Fruit fly (Drosophila melanogaster) whole organism, larva: ENCODE measurements around the gene CG16964.

Experiments
- noc ChIP-seq: fragments of 200-800 bp; sonication (Bioruptor generic); optimal IDR thresholded peaks from 3 replicates; lab custom pipeline; 2019; ENCODE audit warnings: missing biosample characterization, mild to moderate bottlenecking, missing genetic modification characterization, moderate library complexity

Gene CG16964

dm6 chr2L:11963422-11964322 lies 15.9 kb downstream of the CG16964 start:
- no peak for TF ChIP-seq noc (tag; lab: Kevin White, UChicago)

- TF ChIP-seq noc (tag; lab: Kevin White, UChicago): no peak
These were observed 18.2 kb downstream of the CG16964 start for dm6 chr2L:11965610-11966594.

dm6 chr2L:11968581-11969272 lies 21.0 kb downstream of the CG16964 start:
- no peak for TF ChIP-seq noc (tag; lab: Kevin White, UChicago)

- TF ChIP-seq noc (tag; lab: Kevin White, UChicago): no peak
These were observed 21.7 kb downstream of the CG16964 start for dm6 chr2L:11969424-11969823.

- no peak for TF ChIP-seq noc (tag; lab: Kevin White, UChicago)
These were observed 22.6 kb downstream of the CG16964 start for dm6 chr2L:11970343-11970742.

dm6 chr2L:11970853-11971397 lies 23.2 kb downstream of the CG16964 start:
- peak; percentile 63 for TF ChIP-seq noc (tag; lab: Kevin White, UChicago)

- TF ChIP-seq noc (tag; lab: Kevin White, UChicago): no peak
These were observed 25.5 kb downstream of the CG16964 start for dm6 chr2L:11973145-11973738.

dm6 chr2L:11976955-11977354 lies 29.2 kb downstream of the CG16964 start:
- TF ChIP-seq noc (tag; lab: Kevin White, UChicago): no peak

dm6 chr2L:11977721-11978120 lies 30.0 kb downstream of the CG16964 start:
- no peak for TF ChIP-seq noc (tag; lab: Kevin White, UChicago)

dm6 chr2L:11980075-11980474 lies 32.3 kb downstream of the CG16964 start:
- no peak for TF ChIP-seq noc (tag; lab: Kevin White, UChicago)

- TF ChIP-seq noc (tag; lab: Kevin White, UChicago): no peak
These were observed 33.5 kb downstream of the CG16964 start, which contains the start of gene CG16965 for dm6 chr2L:11981210-11981609. CG16965 (plus strand) TSS chr2L:11981591.

- no peak for TF ChIP-seq noc (tag; lab: Kevin White, UChicago)
These were observed 40.2 kb downstream of the CG16964 start, which contains the start of the genes CG6686 and CG34163 for dm6 chr2L:11987945-11988344. CG6686 (minus strand) TSS chr2L:11988039. CG34163 (plus strand) TSS chr2L:11988270.

dm6 chr2L:11989210-11989609 lies 41.5 kb downstream of the CG16964 start:
- TF ChIP-seq noc (tag; lab: Kevin White, UChicago): no peak

dm6 chr2L:11989729-11990128 lies 42.0 kb downstream of the CG16964 start, which contains the start of the genes zuc and dgt2:
zuc (minus strand) TSS chr2L:11989882.
dgt2 (plus strand) TSS chr2L:11989936.
- no peak for TF ChIP-seq noc (tag; lab: Kevin White, UChicago)
